Worm (Caenorhabditis elegans): ENCODE results near the gene F40B5.2.

DNA sequence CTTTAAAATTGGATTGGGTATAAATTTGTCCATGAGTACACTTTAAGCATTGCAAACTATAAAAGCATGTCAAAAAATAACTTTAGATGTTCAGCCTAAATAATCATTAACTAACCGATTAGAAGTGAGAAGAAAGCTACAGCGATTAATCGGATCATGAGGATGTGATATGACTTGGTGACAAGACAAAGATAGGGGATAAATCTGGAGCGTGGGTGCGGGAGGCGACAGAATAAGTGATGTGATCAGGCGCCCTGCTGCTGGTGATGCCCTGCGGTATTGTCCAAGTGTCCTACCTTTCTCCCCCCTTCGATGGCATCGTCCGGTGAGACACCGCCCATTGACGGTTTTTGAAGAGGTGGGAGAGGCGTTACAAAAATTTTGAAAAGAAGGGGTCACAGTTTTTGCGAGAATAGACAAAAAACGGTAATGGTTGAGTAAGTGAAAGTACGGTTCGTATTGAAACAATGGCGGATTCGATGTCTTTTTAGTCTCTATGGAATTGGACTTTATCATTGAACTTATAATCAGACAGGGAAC lies 17.1 kb downstream of the F40B5.2 start, which contains the start of gene F41D9.2:
- TF ChIP-seq zag-1 (tag; optimal IDR thresholded peaks at IDR 0.05) (no peak), ama-1 (optimal IDR thresholded peaks at IDR 0.05) (no peak), mdl-1 (tag; optimal IDR thresholded peaks at IDR 0.05) (no peak), aly-2 (tag; optimal IDR thresholded peaks at IDR 0.05) (no peak), sma-9 (GFP tag; optimal IDR thresholded peaks at IDR 0.05) (no peak), sma-9 (tag; optimal IDR thresholded peaks at IDR 0.05) (no peak), fos-1 (tag; optimal IDR thresholded peaks at IDR 0.05) (no peak), unc-55 (GFP tag; optimal IDR thresholded peaks at IDR 0.05) (no peak), elt-1 (tag; optimal IDR thresholded peaks at IDR 0.05) (no peak)

Measured in whole organism, L2 larva.